Worm (Caenorhabditis elegans): ENCODE measurements around the gene cpg-2.

Gene cpg-2

DNA sequence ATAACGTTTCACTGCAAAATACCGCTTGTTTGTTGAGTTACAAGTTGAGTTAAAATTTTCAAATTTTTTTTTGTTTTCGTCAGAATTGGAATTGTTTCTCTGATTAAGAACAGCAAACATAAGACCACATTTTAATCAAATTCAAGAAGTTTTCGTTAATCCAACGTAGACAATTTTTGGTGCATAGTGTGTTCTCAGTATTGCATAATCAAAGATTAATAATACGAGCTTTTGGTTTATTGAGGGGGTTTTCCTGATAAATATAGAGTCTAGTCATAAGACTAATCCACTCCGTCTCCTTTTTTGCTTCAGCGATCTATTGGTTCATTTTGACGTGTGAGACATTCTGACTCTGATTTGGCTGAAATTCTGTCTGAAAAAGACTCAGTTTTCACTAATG, 8.6 kb downstream of the cpg-2 start, which contains the start of gene nhr-9 (continued):
- TF ChIP-seq sup-37 (GFP tag; optimal IDR thresholded peaks at IDR 0.05) (no peak), elt-3 (tag; optimal IDR thresholded peaks at IDR 0.05) (no peak), lin-39 (tag; optimal IDR thresholded peaks at IDR 0.05) (no peak), nhr-11 (tag; optimal IDR thresholded peaks at IDR 0.05) (peak; percentile 64), ceh-63 (GFP tag; optimal IDR thresholded peaks at IDR 0.05) (no peak), nhr-71 (tag; optimal IDR thresholded peaks at IDR 0.05) (peak; percentile 50), ztf-11 (tag; optimal IDR thresholded peaks at IDR 0.05) (no peak)

DNA sequence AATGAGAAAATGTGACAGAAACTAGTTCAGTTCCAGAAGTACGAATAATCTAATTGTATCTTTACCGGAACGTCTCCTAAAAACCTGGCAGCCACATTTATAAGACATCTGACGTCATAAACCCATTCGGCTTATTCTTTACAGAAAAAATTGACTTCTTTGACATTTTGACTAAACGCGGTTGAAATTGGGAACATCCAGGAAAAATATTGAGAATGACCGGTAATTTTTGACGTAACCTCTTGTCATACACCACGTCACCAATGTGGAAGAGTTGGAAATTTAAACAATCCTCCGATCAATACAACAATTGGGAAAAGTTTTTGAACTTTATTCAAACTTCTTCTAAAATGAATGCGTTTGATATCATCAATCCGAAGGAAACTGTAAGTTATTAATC, 12.7 kb downstream of the cpg-2 start, which contains the start of gene ZK418.2:
Gene ZK418.2 (plus strand): TSS at position 301 of the 400 bp plus-strand sequence.
- TF ChIP-seq lin-35 (GFP tag; optimal IDR thresholded peaks at IDR 0.05) = no peak

DNA sequence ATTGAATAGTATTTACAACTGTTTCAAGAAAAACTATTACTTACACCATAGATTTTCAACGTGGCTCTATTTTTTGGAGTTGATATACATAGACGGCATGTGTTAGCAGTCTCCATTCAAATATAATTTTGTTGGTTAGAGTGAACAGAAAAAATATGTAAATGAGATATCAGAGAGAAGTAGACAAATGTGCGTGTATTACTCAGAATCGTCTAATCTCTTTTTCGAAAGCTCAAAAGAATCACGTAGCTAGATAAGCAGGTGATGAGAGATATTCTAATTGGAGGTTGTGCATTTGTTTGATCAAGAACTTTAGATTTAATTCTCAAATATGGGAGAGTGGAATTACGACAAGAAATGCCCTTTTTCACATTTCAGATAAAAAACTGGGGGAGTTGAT, 13.2 kb downstream of the cpg-2 start, which contains the start of gene ZK418.10:
Gene ZK418.10 (minus strand): TSS at position 148 of the 400 bp plus-strand sequence.
- TF ChIP-seq elt-2 (tag; optimal IDR thresholded peaks at IDR 0.05) (no peak), lsy-2 (tag; optimal IDR thresholded peaks at IDR 0.05) (peak in 1 of 2 experiments; percentile 21), dsc-1 (tag; optimal IDR thresholded peaks at IDR 0.05) (peak; percentile 97), mep-1 (tag; optimal IDR thresholded peaks at IDR 0.05) (no peak), ets-5 (GFP tag; IDR thresholded peaks at IDR 0.05) (no peak), nhr-47 (tag; optimal IDR thresholded peaks at IDR 0.05) (peak; percentile 67), ceh-82 (tag; optimal IDR thresholded peaks at IDR 0.05) (no peak), nhr-85 (tag) (no peak), efl-1 (optimal IDR thresholded peaks at IDR 0.05) (no peak), efl-1 (GFP tag; optimal IDR thresholded peaks at IDR 0.05 in 1 of 2) (peak in 1 of 2 experiments; percentile 45), fkh-8 (tag; optimal IDR thresholded peaks at IDR 0.05) (peak; percentile 91), jun-1 (tag; optimal IDR thresholded peaks at IDR 0.05) (no peak), nhr-71 (tag; optimal IDR thresholded peaks at IDR 0.05) (peak; percentile 65), sox-4 (tag; optimal IDR thresholded peaks at IDR 0.05) (peak; percentile 68), ces-1 (GFP tag; optimal IDR thresholded peaks at IDR 0.05) (no peak), lin-14 (GFP tag; optimal IDR thresholded peaks at IDR 0.05) (no peak), swsn-7 (tag; optimal IDR thresholded peaks at IDR 0.05) (peak; percentile 35), nhr-20 (tag; optimal IDR thresholded peaks at IDR 0.05) (peak; percentile 24), nhr-90 (tag; optimal IDR thresholded peaks at IDR 0.05; ENCODE audit: poor library complexity) (no peak), pax-3 (tag; optimal IDR thresholded peaks at IDR 0.05) (peak; percentile 45), efl-3 (GFP tag; optimal IDR thresholded peaks at IDR 0.05) (no peak)

DNA sequence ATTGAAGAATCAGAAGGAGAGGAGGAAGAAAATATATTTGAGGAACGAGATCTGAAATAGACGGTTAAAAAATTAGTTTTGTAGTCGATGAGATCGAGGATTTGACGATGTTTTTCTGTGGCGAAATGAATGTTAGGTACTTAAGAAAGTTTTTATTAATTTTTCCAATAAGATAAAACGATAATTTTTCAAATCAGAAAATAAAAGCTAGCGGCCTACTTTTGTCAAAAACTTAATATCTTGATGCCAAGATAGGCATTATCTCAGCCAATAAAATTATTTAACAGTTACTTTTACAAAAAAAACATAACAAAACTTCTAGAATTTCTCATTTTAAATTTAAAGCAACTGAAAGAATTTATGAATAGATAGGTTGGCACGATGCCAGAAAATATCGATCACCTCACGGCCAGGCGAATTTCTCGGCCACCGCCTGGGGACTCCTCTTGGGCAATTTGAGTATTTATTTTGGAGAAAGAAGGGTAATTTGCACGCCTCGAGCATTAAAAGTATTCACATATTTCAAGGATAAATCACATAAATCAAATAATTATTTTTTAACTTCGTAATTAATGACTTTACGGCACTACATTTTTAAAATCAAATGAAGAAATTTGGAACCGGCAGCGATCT, 16.0 kb downstream of the cpg-2 start, which contains the start of gene fubl-2:
Gene fubl-2 (minus strand): TSS at position 51 of the 633 bp plus-strand sequence.
- TF ChIP-seq ceh-90 (tag; optimal IDR thresholded peaks at IDR 0.05) = peak; percentile 52
- peak; percentile 65 for TF ChIP-seq fkh-8 (tag; optimal IDR thresholded peaks at IDR 0.05)
- peak; percentile 45 for TF ChIP-seq C04F5.9 (tag; optimal IDR thresholded peaks at IDR 0.05)
- TF ChIP-seq xbp-1 (tag; optimal IDR thresholded peaks at IDR 0.05) = peak; percentile 74
- TF ChIP-seq C34B4.2 (tag; optimal IDR thresholded peaks at IDR 0.05) = no peak
- no peak for TF ChIP-seq zag-1 (tag; optimal IDR thresholded peaks at IDR 0.05)
- TF ChIP-seq mab-9 (GFP tag; IDR thresholded peaks at IDR 0.05) = no peak
- TF ChIP-seq nhr-71 (tag; optimal IDR thresholded peaks at IDR 0.05) = peak; percentile 83
- no peak for TF ChIP-seq unc-30 (tag; optimal IDR thresholded peaks at IDR 0.05)
- no peak for TF ChIP-seq sptf-1 (tag; optimal IDR thresholded peaks at IDR 0.05)
- no peak for TF ChIP-seq mef-2 (tag; optimal IDR thresholded peaks at IDR 0.05)
- TF ChIP-seq nhr-90 (tag; optimal IDR thresholded peaks at IDR 0.05; ENCODE audit: poor library complexity) = peak; percentile 72
- peak in 1 of 6 experiments; percentile 38 for TF ChIP-seq elt-3 (tag; optimal IDR thresholded peaks at IDR 0.05)
- peak; percentile 62 for TF ChIP-seq pax-3 (tag; optimal IDR thresholded peaks at IDR 0.05)
- TF ChIP-seq irx-1 (tag; optimal IDR thresholded peaks at IDR 0.05) = peak; percentile 51
- TF ChIP-seq fkh-10 (GFP tag; optimal IDR thresholded peaks at IDR 0.05) = no peak
- peak; percentile 12 to 45 (median 20) for TF ChIP-seq ceh-82 (tag; optimal IDR thresholded peaks at IDR 0.05)
- TF ChIP-seq sox-4 (tag; optimal IDR thresholded peaks at IDR 0.05) = peak; percentile 67
- TF ChIP-seq vab-15 (tag; optimal IDR thresholded peaks at IDR 0.05) = peak; percentile 51
- TF ChIP-seq hlh-17 (GFP tag; optimal IDR thresholded peaks at IDR 0.05; ENCODE audit: borderline replicate concordance) = no peak
- TF ChIP-seq isw-1 (GFP tag; IDR thresholded peaks at IDR 0.05) = peak; percentile 46
- peak; percentile 0 for TF ChIP-seq F16B12.6 (tag; optimal IDR thresholded peaks at IDR 0.05)
- no peak for TF ChIP-seq nhr-84 (tag; optimal IDR thresholded peaks at IDR 0.05)
- TF ChIP-seq swsn-7 (tag; optimal IDR thresholded peaks at IDR 0.05) = peak; percentile 66
- peak; percentile 20 for TF ChIP-seq nhr-77 (tag; optimal IDR thresholded peaks at IDR 0.05)
- TF ChIP-seq lin-15B (tag; optimal IDR thresholded peaks at IDR 0.05) = peak; percentile 66

Data from whole organism, L1 larva.